Worm (Caenorhabditis elegans) whole organism, L4 larva: ENCODE results near the gene sms-1.
A peak's percentile ranks its signal among the peaks of the same experiment; 100 is the strongest.

Experiments
- R02D3.7 ChIP-seq: fragments of 150-350 bp; sonication (generic microtip); optimal IDR thresholded peaks from 3 replicates; lab custom pipeline; 2014; ENCODE audit warnings: missing biosample characterization, missing genetic modification characterization
- attf-4 ChIP-seq: sonication (generic microtip); optimal IDR thresholded peaks from 3 replicates; lab custom pipeline; 2017; ENCODE audit warnings: missing biosample characterization, missing genetic modification characterization
- daf-8 ChIP-seq: fragments of 200-800 bp; sonication (Bioruptor generic); IDR thresholded peaks from 2 replicates; pipeline ENCODE4 v1.3.6; 2022; ENCODE audit warnings: missing genetic modification characterization, missing compliant biosample characterization
- dpl-1 ChIP-seq: fragments of 150-350 bp; optimal IDR thresholded peaks from 2 replicates; lab custom pipeline; 2014; ENCODE audit warnings: missing biosample characterization, missing genetic modification reagents, missing genetic modification characterization
- egl-27 ChIP-seq: sonication (generic microtip); optimal IDR thresholded peaks from 3 replicates; lab custom pipeline; 2017; ENCODE audit warnings: missing biosample characterization, missing genetic modification reagents, missing genetic modification characterization
- jun-1 ChIP-seq: fragments of 150-350 bp; optimal IDR thresholded peaks from 2 replicates; lab custom pipeline; 2014; ENCODE audit warnings: missing biosample characterization, missing genetic modification reagents, missing genetic modification characterization
- lin-15B ChIP-seq: fragments of 150-350 bp; sonication (generic microtip); optimal IDR thresholded peaks from 3 replicates; lab custom pipeline; 2014; ENCODE audit warnings: missing biosample characterization, missing genetic modification characterization
- nhr-10 ChIP-seq: fragments of 150-350 bp; optimal IDR thresholded peaks from 2 replicates; lab custom pipeline; 2014; ENCODE audit warnings: missing biosample characterization, missing genetic modification characterization
- nhr-28 ChIP-seq: fragments of 150-350 bp; optimal IDR thresholded peaks from 2 replicates; lab custom pipeline; 2014; ENCODE audit warnings: missing biosample characterization, missing genetic modification characterization
- pqm-1 ChIP-seq: sonication (generic microtip); optimal IDR thresholded peaks from 2 replicates; lab custom pipeline; 2017; ENCODE audit warnings: missing biosample characterization, missing genetic modification characterization
- snpc-4 ChIP-seq: fragments of 150-350 bp; optimal IDR thresholded peaks from 2 replicates; lab custom pipeline; 2014; ENCODE audit warnings: missing biosample characterization, missing genetic modification characterization
- spr-1 ChIP-seq: sonication (generic microtip); optimal IDR thresholded peaks from 2 replicates; lab custom pipeline; 2016; ENCODE audit warnings: mild to moderate bottlenecking, missing genetic modification characterization, missing compliant biosample characterization
- unc-130 ChIP-seq: sonication (generic microtip); optimal IDR thresholded peaks from 2 replicates; lab custom pipeline; 2016; ENCODE audit warnings: missing genetic modification reagents, missing genetic modification characterization, missing compliant biosample characterization

DNA sequence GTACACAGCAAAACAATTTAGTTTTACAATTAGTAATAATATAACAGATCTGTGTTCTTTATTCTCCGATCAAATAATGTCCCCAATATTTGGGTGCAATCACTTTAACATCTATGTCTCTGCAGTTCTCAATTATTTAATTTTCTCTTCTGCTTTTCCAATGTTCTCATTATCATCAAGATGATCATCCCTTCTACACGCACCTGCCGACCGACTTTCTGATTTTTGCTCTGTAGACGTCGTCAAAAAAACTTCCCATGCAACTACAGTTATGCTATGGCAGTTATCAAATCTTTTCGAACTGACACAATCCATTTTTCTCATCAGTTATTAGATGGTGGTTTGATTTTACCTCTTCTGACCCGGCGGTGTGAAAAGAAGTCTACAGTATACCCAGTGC is 5.7 kb upstream of the sms-1 start:
- TF ChIP-seq lin-15B (tag; lab: Kevin White, UChicago) (no peak), unc-130 (GFP tag; lab: Kevin White, UChicago) (no peak), snpc-4 (tag; lab: Kevin White, UChicago) (no peak), nhr-28 (tag; lab: Kevin White, UChicago) (peak; percentile 61), jun-1 (no peak), pqm-1 (no peak), nhr-10 (tag; lab: Kevin White, UChicago) (no peak), R02D3.7 (no peak), daf-8 (no peak), spr-1 (tag; lab: Kevin White, UChicago) (no peak), egl-27 (tag; lab: Kevin White, UChicago) (no peak), attf-4 (no peak), dpl-1 (GFP tag; lab: Kevin White, UChicago) (no peak)
